Worm (Caenorhabditis elegans) whole organism, L4 larva: Measurements from ENCODE around the gene sri-65.

Source experiments
- T26A8.4 ChIP-seq: fragments of 200-800 bp; sonication (Bioruptor generic); IDR thresholded peaks from 2 replicates; pipeline ENCODE4 v1.3.6; 2022; ENCODE audit warnings: missing genetic modification characterization, missing compliant biosample characterization
- daf-12 ChIP-seq: fragments of 150-350 bp; optimal IDR thresholded peaks from 2 replicates; lab custom pipeline; 2014; ENCODE audit warnings: missing biosample characterization, missing genetic modification reagents, missing genetic modification characterization
- gei-8 ChIP-seq: fragments of 200-800 bp; sonication (Bioruptor generic); optimal IDR thresholded peaks from 2 replicates; lab custom pipeline; 2018; ENCODE audit warnings: mild to moderate bottlenecking, missing genetic modification characterization, missing compliant biosample characterization
- nhr-28 ChIP-seq: fragments of 150-350 bp; optimal IDR thresholded peaks from 2 replicates; lab custom pipeline; 2014; ENCODE audit warnings: missing biosample characterization, missing genetic modification characterization
- ztf-11 ChIP-seq: fragments of 150-350 bp; optimal IDR thresholded peaks from 2 replicates; lab custom pipeline; 2014; ENCODE audit warnings: missing biosample characterization, missing genetic modification characterization

- TF ChIP-seq T26A8.4 (no peak), gei-8 (GFP tag; lab: Kevin White, UChicago) (no peak), nhr-28 (tag; lab: Kevin White, UChicago) (no peak), ztf-11 (tag; lab: Kevin White, UChicago) (no peak), daf-12 (tag; lab: Kevin White, UChicago) (no peak)
Measured at ce11 chrV:16351757-16352156, 36.4 kb downstream of the sri-65 start.
